Worm (Caenorhabditis elegans) whole organism, L3 larva: ENCODE measurements around the gene Y38C1AA.12.

Experiments
- R02D3.7 ChIP-seq: fragments of 150-350 bp; optimal IDR thresholded peaks from 2 replicates; lab custom pipeline; 2014; ENCODE audit warnings: missing biosample characterization, missing genetic modification characterization
- ZK546.5 ChIP-seq: sonication (generic microtip); optimal IDR thresholded peaks from 2 replicates; lab custom pipeline; 2017; ENCODE audit warnings: missing biosample characterization, missing genetic modification characterization
- ama-1 ChIP-seq: fragments of 150-350 bp; optimal IDR thresholded peaks from 2 replicates; lab custom pipeline; 2018
- ceh-16 ChIP-seq: sonication (generic microtip); optimal IDR thresholded peaks from 2 replicates; lab custom pipeline; 2017; ENCODE audit warnings: missing biosample characterization, missing genetic modification characterization
- ceh-28 ChIP-seq: fragments of 150-350 bp; optimal IDR thresholded peaks from 2 replicates; lab custom pipeline; 2014; ENCODE audit warnings: missing biosample characterization, missing genetic modification reagents, missing genetic modification characterization
- ceh-82 ChIP-seq: fragments of 150-350 bp; optimal IDR thresholded peaks from 2 replicates; lab custom pipeline; 2014; ENCODE audit warnings: missing biosample characterization, missing genetic modification characterization
- ceh-9 ChIP-seq: sonication (generic microtip); optimal IDR thresholded peaks from 2 replicates; lab custom pipeline; 2018; ENCODE audit warnings: missing biosample characterization, missing genetic modification characterization
- daf-12 ChIP-seq: fragments of 150-350 bp; optimal IDR thresholded peaks from 2 replicates; lab custom pipeline; 2014; ENCODE audit warnings: missing biosample characterization, missing genetic modification reagents, missing genetic modification characterization
- egl-27 ChIP-seq: sonication (generic microtip); optimal IDR thresholded peaks from 4 replicates; lab custom pipeline; 2017; ENCODE audit warnings: missing biosample characterization, missing genetic modification reagents, missing genetic modification characterization
- egl-5 ChIP-seq: fragments of 150-350 bp; optimal IDR thresholded peaks from 2 replicates; lab custom pipeline; 2017; ENCODE audit warnings: missing biosample characterization, missing genetic modification reagents, missing genetic modification characterization, inconsistent platforms
- elt-1 ChIP-seq: fragments of 150-350 bp; optimal IDR thresholded peaks from 2 replicates; lab custom pipeline; 2014; ENCODE audit warnings: missing biosample characterization, missing genetic modification characterization
- elt-2 ChIP-seq: sonication (generic microtip); optimal IDR thresholded peaks from 2 replicates; lab custom pipeline; 2016; ENCODE audit warnings: missing genetic modification reagents, mild to moderate bottlenecking, missing genetic modification characterization, missing compliant biosample characterization
- elt-3 ChIP-seq, 3 experiments: fragments of 150-350 bp in 1 of 3; sonication (generic microtip) in 2 of 3; optimal IDR thresholded peaks; 2 replicates in 2 of 3; 4 replicates in 1 of 3; lab custom pipeline; 2014 to 2017; ENCODE audit warnings: missing biosample characterization in 3 of 3, missing genetic modification characterization in 3 of 3
- eor-1 ChIP-seq, 2 experiments: fragments of 150-350 bp; optimal IDR thresholded peaks; 2 replicates each; lab custom pipeline; 2014 to 2018; ENCODE audit warnings: missing biosample characterization in 2 of 2, missing genetic modification characterization in 2 of 2
- fkh-10 ChIP-seq: sonication (generic microtip); optimal IDR thresholded peaks from 2 replicates; lab custom pipeline; 2017; ENCODE audit warnings: missing biosample characterization, missing genetic modification reagents, missing genetic modification characterization
- fkh-2 ChIP-seq: fragments of 150-350 bp; optimal IDR thresholded peaks from 2 replicates; lab custom pipeline; 2014; ENCODE audit warnings: missing biosample characterization, missing genetic modification reagents, missing genetic modification characterization
- fos-1 ChIP-seq: fragments of 150-350 bp; optimal IDR thresholded peaks from 2 replicates; lab custom pipeline; 2014; ENCODE audit warnings: missing biosample characterization, missing genetic modification characterization
- hmg-11 ChIP-seq: sonication (generic microtip); optimal IDR thresholded peaks from 2 replicates; lab custom pipeline; 2016; ENCODE audit warnings: missing genetic modification characterization, missing compliant biosample characterization
- jun-1 ChIP-seq: fragments of 150-350 bp; optimal IDR thresholded peaks from 2 replicates; lab custom pipeline; 2014; ENCODE audit warnings: missing biosample characterization, missing genetic modification reagents, missing genetic modification characterization
- lin-15B ChIP-seq: fragments of 150-350 bp; optimal IDR thresholded peaks from 2 replicates; lab custom pipeline; 2014; ENCODE audit warnings: missing biosample characterization, missing genetic modification characterization
- lin-39 ChIP-seq: fragments of 150-350 bp; optimal IDR thresholded peaks from 2 replicates; lab custom pipeline; 2018; ENCODE audit warnings: missing biosample characterization, missing genetic modification reagents, missing genetic modification characterization
- lsy-12 ChIP-seq: sonication (generic microtip); optimal IDR thresholded peaks from 2 replicates; lab custom pipeline; 2016; ENCODE audit warnings: mild to moderate bottlenecking, missing genetic modification characterization, missing compliant biosample characterization
- mdl-1 ChIP-seq: fragments of 150-350 bp; optimal IDR thresholded peaks from 2 replicates; lab custom pipeline; 2014; ENCODE audit warnings: missing biosample characterization, missing genetic modification characterization
- mml-1 ChIP-seq: fragments of 150-350 bp; sonication (generic microtip); optimal IDR thresholded peaks from 3 replicates; lab custom pipeline; 2014; ENCODE audit warnings: missing biosample characterization, missing genetic modification characterization
- nfya-1 ChIP-seq: sonication (generic microtip); optimal IDR thresholded peaks from 2 replicates; lab custom pipeline; 2017; ENCODE audit warnings: missing genetic modification characterization, mild to moderate bottlenecking, missing compliant biosample characterization, antibody characterized with exemption, moderate library complexity; ENCODE audit not compliant: insufficient read depth
- nhr-11 ChIP-seq: fragments of 150-350 bp; optimal IDR thresholded peaks from 2 replicates; lab custom pipeline; 2014; ENCODE audit warnings: missing biosample characterization, missing genetic modification characterization
- nhr-12 ChIP-seq: fragments of 150-350 bp; optimal IDR thresholded peaks from 2 replicates; lab custom pipeline; 2014; ENCODE audit warnings: missing biosample characterization, missing genetic modification characterization
- nhr-23 ChIP-seq: fragments of 150-350 bp; optimal IDR thresholded peaks from 2 replicates; lab custom pipeline; 2014; ENCODE audit warnings: missing biosample characterization, missing genetic modification reagents, missing genetic modification characterization
- nhr-237 ChIP-seq: fragments of 150-350 bp; optimal IDR thresholded peaks from 2 replicates; lab custom pipeline; 2014; ENCODE audit warnings: missing biosample characterization, missing genetic modification characterization
- nhr-25 ChIP-seq: sonication (generic microtip); optimal IDR thresholded peaks from 2 replicates; lab custom pipeline; 2017; ENCODE audit warnings: missing biosample characterization, missing genetic modification characterization
- nhr-28 ChIP-seq: fragments of 150-350 bp; optimal IDR thresholded peaks from 2 replicates; lab custom pipeline; 2014; ENCODE audit warnings: missing biosample characterization, missing genetic modification characterization
- nhr-43 ChIP-seq: sonication (generic microtip); optimal IDR thresholded peaks from 2 replicates; lab custom pipeline; 2016; ENCODE audit warnings: mild to moderate bottlenecking, missing genetic modification characterization, missing compliant biosample characterization; ENCODE audit not compliant: poor library complexity, severe bottlenecking
- nhr-67 ChIP-seq: fragments of 150-350 bp; optimal IDR thresholded peaks from 2 replicates; lab custom pipeline; 2014; ENCODE audit warnings: missing biosample characterization, missing genetic modification characterization
- nhr-76 ChIP-seq: fragments of 150-350 bp; sonication (generic microtip); optimal IDR thresholded peaks from 5 replicates; lab custom pipeline; 2014; ENCODE audit warnings: missing biosample characterization, missing genetic modification characterization
- nhr-77 ChIP-seq: fragments of 150-350 bp; optimal IDR thresholded peaks from 2 replicates; lab custom pipeline; 2014; ENCODE audit warnings: missing biosample characterization, missing genetic modification characterization
- pha-4 ChIP-seq: fragments of 150-350 bp; optimal IDR thresholded peaks from 2 replicates; lab custom pipeline; 2014; ENCODE audit warnings: missing biosample characterization, missing genetic modification reagents, missing genetic modification characterization
- pqm-1 ChIP-seq: fragments of 150-350 bp; optimal IDR thresholded peaks from 2 replicates; lab custom pipeline; 2017; ENCODE audit warnings: missing biosample characterization, missing genetic modification characterization, inconsistent platforms
- skn-1 ChIP-seq: fragments of 150-350 bp; optimal IDR thresholded peaks from 2 replicates; lab custom pipeline; 2014; ENCODE audit warnings: missing biosample characterization, missing genetic modification characterization
- snpc-4 ChIP-seq: fragments of 150-350 bp; optimal IDR thresholded peaks from 2 replicates; lab custom pipeline; 2014; ENCODE audit warnings: missing biosample characterization, missing genetic modification characterization
- tbx-2 ChIP-seq: sonication (generic microtip); optimal IDR thresholded peaks from 2 replicates; lab custom pipeline; 2016; ENCODE audit warnings: mild to moderate bottlenecking, missing genetic modification characterization, missing compliant biosample characterization
- unc-39 ChIP-seq: sonication (generic microtip); optimal IDR thresholded peaks from 4 replicates; lab custom pipeline; 2017; ENCODE audit warnings: missing biosample characterization, missing genetic modification characterization
- unc-62 ChIP-seq: fragments of 150-350 bp; sonication (generic microtip); optimal IDR thresholded peaks from 4 replicates; lab custom pipeline; 2014; ENCODE audit warnings: missing biosample characterization, missing genetic modification reagents, missing genetic modification characterization
- zag-1 ChIP-seq: fragments of 150-350 bp; optimal IDR thresholded peaks from 2 replicates; lab custom pipeline; 2014; ENCODE audit warnings: missing biosample characterization, missing genetic modification characterization
- ztf-11 ChIP-seq: fragments of 150-350 bp; optimal IDR thresholded peaks from 2 replicates; lab custom pipeline; 2014; ENCODE audit warnings: missing biosample characterization, missing genetic modification characterization
- ztf-4 ChIP-seq: fragments of 150-350 bp; optimal IDR thresholded peaks from 2 replicates; lab custom pipeline; 2014; ENCODE audit warnings: missing biosample characterization, missing genetic modification characterization

Gene Y38C1AA.12

ce11 chrIV:192046-192445, at the start of gene Y38C1AA.12:
Gene Y38C1AA.12, plus strand, starts transcription at chrIV:192256.
- TF ChIP-seq tbx-2 (tag; lab: Kevin White, UChicago), result peak; percentile 32
- no peak for TF ChIP-seq skn-1 (tag; lab: Kevin White, UChicago)
- TF ChIP-seq ama-1 (lab: Kevin White, UChicago), result no peak
- no peak for TF ChIP-seq ceh-28 (tag; lab: Kevin White, UChicago)
- no peak for TF ChIP-seq nhr-28 (tag; lab: Kevin White, UChicago)
- TF ChIP-seq ceh-9 (tag; lab: Kevin White, UChicago), result no peak
- no peak for TF ChIP-seq fos-1 (tag; lab: Kevin White, UChicago)
- TF ChIP-seq pha-4 (tag; lab: Kevin White, UChicago), result peak; percentile 95
- TF ChIP-seq nhr-237 (tag; lab: Kevin White, UChicago), result no peak
- no peak for TF ChIP-seq daf-12
- peak; percentile 74 for TF ChIP-seq nfya-1 (tag; lab: Kevin White, UChicago)
- peak; percentile 64 for TF ChIP-seq hmg-11
- TF ChIP-seq ceh-82 (tag; lab: Kevin White, UChicago), result no peak
- TF ChIP-seq nhr-43 (tag; lab: Kevin White, UChicago), result peak; percentile 94
- TF ChIP-seq ceh-16 (tag; lab: Kevin White, UChicago), result no peak
- no peak for TF ChIP-seq nhr-11 (tag; lab: Kevin White, UChicago)
- TF ChIP-seq lin-15B (tag; lab: Kevin White, UChicago), result peak; percentile 90
- TF ChIP-seq nhr-25 (tag; lab: Kevin White, UChicago), result peak; percentile 53
- peak; percentile 65 for TF ChIP-seq lsy-12 (tag; lab: Kevin White, UChicago)
- TF ChIP-seq elt-2 (tag; lab: Kevin White, UChicago), result peak; percentile 33
- peak; percentile 64 for TF ChIP-seq lin-39
- no peak for TF ChIP-seq nhr-67 (tag; lab: Kevin White, UChicago)
- no peak for TF ChIP-seq elt-1 (tag; lab: Kevin White, UChicago)
- TF ChIP-seq nhr-77 (tag; lab: Kevin White, UChicago), result peak; percentile 25
- TF ChIP-seq R02D3.7 (tag; lab: Kevin White, UChicago), result peak; percentile 33
- TF ChIP-seq egl-5 (tag; lab: Kevin White, UChicago), result no peak
- TF ChIP-seq nhr-23 (tag; lab: Kevin White, UChicago), result peak; percentile 85
- TF ChIP-seq snpc-4 (tag; lab: Kevin White, UChicago), result peak; percentile 86
- TF ChIP-seq pqm-1 (tag; lab: Kevin White, UChicago), result peak; percentile 5
- peak in 1 of 2 experiments; percentile 36 for TF ChIP-seq eor-1 (tag; optimal IDR thresholded peaks at IDR 0.05; lab: Kevin White, UChicago)
- no peak for TF ChIP-seq unc-62 (GFP tag; lab: Kevin White, UChicago)

DNA sequence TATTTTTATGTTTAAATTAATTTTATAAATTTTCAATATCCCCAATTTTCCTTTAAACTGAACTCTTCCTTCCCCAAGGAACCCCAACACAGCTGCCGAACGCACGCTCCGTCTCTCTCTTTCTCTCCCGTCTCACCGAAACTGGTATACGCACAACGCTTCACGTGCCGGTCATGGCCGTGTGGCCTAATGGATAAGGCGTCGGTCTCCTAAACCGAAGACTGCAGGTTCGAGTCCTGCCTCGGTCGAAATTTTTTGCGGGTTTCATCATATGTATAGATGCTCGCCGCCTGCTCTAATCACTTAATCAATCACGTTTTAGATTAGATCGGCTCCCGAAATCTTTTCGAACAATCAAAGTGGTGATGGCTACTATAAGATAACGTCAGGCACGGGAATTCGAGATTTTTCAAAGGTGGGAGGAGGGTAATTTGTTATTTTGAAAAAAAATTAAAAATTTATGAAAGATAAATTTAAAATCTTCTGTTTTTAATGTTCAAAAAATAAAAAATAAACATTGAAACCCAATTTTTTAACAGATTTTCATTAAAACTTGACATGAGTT, 48.2 kb upstream of the Y38C1AA.12 start:
- TF ChIP-seq lin-15B (tag; lab: Kevin White, UChicago) (peak; percentile 23), nhr-77 (tag; lab: Kevin White, UChicago) (no peak), nhr-237 (tag; lab: Kevin White, UChicago) (no peak), R02D3.7 (tag; lab: Kevin White, UChicago) (no peak), ztf-4 (tag; lab: Kevin White, UChicago) (no peak), pqm-1 (tag; lab: Kevin White, UChicago) (peak; percentile 1), eor-1 (tag; optimal IDR thresholded peaks at IDR 0.05; lab: Kevin White, UChicago) (no peak), zag-1 (tag; lab: Kevin White, UChicago) (no peak), pha-4 (tag; lab: Kevin White, UChicago) (peak; percentile 56), nhr-76 (no peak), tbx-2 (tag; lab: Kevin White, UChicago) (peak; percentile 32), nhr-11 (tag; lab: Kevin White, UChicago) (no peak), nhr-28 (tag; lab: Kevin White, UChicago) (no peak), elt-1 (tag; lab: Kevin White, UChicago) (peak; percentile 57), hmg-11 (peak; percentile 94), fkh-10 (GFP tag; lab: Kevin White, UChicago) (no peak), elt-3 (tag; optimal IDR thresholded peaks at IDR 0.05; lab: Kevin White, UChicago) (no peak), jun-1 (tag; lab: Kevin White, UChicago) (peak; percentile 22), egl-5 (tag; lab: Kevin White, UChicago) (peak; percentile 58), fos-1 (tag; lab: Kevin White, UChicago) (no peak), ceh-9 (tag; lab: Kevin White, UChicago) (no peak), elt-2 (tag; lab: Kevin White, UChicago) (peak; percentile 30), lsy-12 (tag; lab: Kevin White, UChicago) (no peak), ceh-16 (tag; lab: Kevin White, UChicago) (no peak), fkh-2 (no peak), nfya-1 (tag; lab: Kevin White, UChicago) (peak; percentile 61), nhr-12 (tag; lab: Kevin White, UChicago) (no peak), ZK546.5 (no peak), unc-62 (GFP tag; lab: Kevin White, UChicago) (peak; percentile 26), ceh-82 (tag; lab: Kevin White, UChicago) (no peak), ztf-11 (tag; lab: Kevin White, UChicago) (no peak), ama-1 (lab: Kevin White, UChicago) (no peak), nhr-25 (tag; lab: Kevin White, UChicago) (no peak), ceh-28 (tag; lab: Kevin White, UChicago) (no peak), egl-27 (no peak), nhr-23 (tag; lab: Kevin White, UChicago) (peak; percentile 8), lin-39 (peak; percentile 87), unc-39 (no peak), nhr-67 (tag; lab: Kevin White, UChicago) (no peak), mdl-1 (tag; lab: Kevin White, UChicago) (peak; percentile 73), skn-1 (tag; lab: Kevin White, UChicago) (no peak), nhr-43 (tag; lab: Kevin White, UChicago) (peak; percentile 45), daf-12 (no peak), mml-1 (tag; lab: Kevin White, UChicago) (no peak)
